Fruit fly (Drosophila melanogaster): Measurements from ENCODE around the gene Or10a.

Gene Or10a

dm6 chrX:11367783-11368509 lies 49.3 kb downstream of the Or10a start, which contains the start of the genes hop and Tim8 (continued):
- TF ChIP-seq CG3838 (GFP tag; optimal IDR thresholded peaks at IDR 0.05) (no peak), CG7839 (tag; optimal IDR thresholded peaks at IDR 0.05) (no peak), Nf-YA (GFP tag; IDR thresholded peaks at IDR 0.05) (no peak), p53 (GFP tag; optimal IDR thresholded peaks at IDR 0.05) (no peak), Med (GFP tag) (peak; percentile 67), sd (tag; optimal IDR thresholded peaks at IDR 0.05) (peak; percentile 82), CG17361 (GFP tag; IDR thresholded peaks at IDR 0.05) (no peak; the same call in 2 of the 3 replicates), grn (GFP tag; optimal IDR thresholded peaks at IDR 0.05) (no peak), CG8281 (tag; optimal IDR thresholded peaks at IDR 0.05) (no peak), CG9727 (GFP tag; optimal IDR thresholded peaks at IDR 0.05) (peak; percentile 3), dmrt99B (tag; optimal IDR thresholded peaks at IDR 0.05) (no peak), dpn (GFP tag; optimal IDR thresholded peaks at IDR 0.05) (no peak), Trl (optimal IDR thresholded peaks at IDR 0.05) (no peak), Trl (GFP tag; optimal IDR thresholded peaks at IDR 0.05) (no peak), chif (GFP tag; optimal IDR thresholded peaks at IDR 0.05) (no peak), klu (GFP tag; IDR thresholded peaks at IDR 0.05) (no peak), shn (GFP tag; optimal IDR thresholded peaks at IDR 0.05) (no peak), tio (GFP tag; optimal IDR thresholded peaks at IDR 0.05) (no peak), pho (GFP tag; optimal IDR thresholded peaks at IDR 0.05) (peak; percentile 2), Rx (GFP tag; IDR thresholded peaks at IDR 0.05) (no peak), CG14965 (GFP tag; optimal IDR thresholded peaks at IDR 0.05; ENCODE audit: borderline replicate concordance) (no peak), disco-r (GFP tag; optimal IDR thresholded peaks at IDR 0.05) (no peak), CG12299 (tag; optimal IDR thresholded peaks at IDR 0.05) (no peak), Ada2b (GFP tag; IDR thresholded peaks at IDR 0.05) (no peak), CG34224 (GFP tag; IDR thresholded peaks at IDR 0.05; ENCODE audit: partially characterized antibody) (peak; percentile 83), CG1602 (GFP tag; optimal IDR thresholded peaks at IDR 0.05) (no peak), Gug (GFP tag; IDR thresholded peaks at IDR 0.05) (no peak), vnd (GFP tag; IDR thresholded peaks at IDR 0.05; ENCODE audit: partially characterized antibody) (peak; percentile 92), CG2129 (GFP tag; IDR thresholded peaks at IDR 0.05; ENCODE audit: partially characterized antibody) (peak; percentile 65), btn (GFP tag; optimal IDR thresholded peaks at IDR 0.05) (no peak), Tbp (GFP tag; optimal IDR thresholded peaks at IDR 0.05) (peak; percentile 69), CG6272 (GFP tag; IDR thresholded peaks at IDR 0.05) (no peak), hkb (optimal IDR thresholded peaks at IDR 0.05) (no peak), hkb (GFP tag; IDR thresholded peaks at IDR 0.05) (no peak), Blimp-1 (GFP tag; optimal IDR thresholded peaks at IDR 0.05) (no peak), bbx (GFP tag; IDR thresholded peaks at IDR 0.05; ENCODE audit: partially characterized antibody) (peak; percentile 86), TFAM (GFP tag; optimal IDR thresholded peaks at IDR 0.05) (no peak), BtbVII (GFP tag; optimal IDR thresholded peaks at IDR 0.05) (no peak), CG2116 (GFP tag; optimal IDR thresholded peaks at IDR 0.05) (peak; percentile 74), CG17186 (GFP tag; optimal IDR thresholded peaks at IDR 0.05) (peak; percentile 50), CG7786 (GFP tag; optimal IDR thresholded peaks at IDR 0.05) (no peak), dmrt11E (tag; optimal IDR thresholded peaks at IDR 0.05) (no peak), ewg (GFP tag; optimal IDR thresholded peaks at IDR 0.05) (no peak), CG2120 (GFP tag; optimal IDR thresholded peaks at IDR 0.05) (no peak), CG9797 (GFP tag; optimal IDR thresholded peaks at IDR 0.05) (peak; percentile 32), Poxn (GFP tag; IDR thresholded peaks at IDR 0.05) (no peak), kay (GFP tag; optimal IDR thresholded peaks at IDR 0.05) (no peak), D19B (GFP tag; optimal IDR thresholded peaks at IDR 0.05) (no peak), CG13775 (GFP tag; optimal IDR thresholded peaks at IDR 0.05) (peak; percentile 4), CG3995 (GFP tag; optimal IDR thresholded peaks at IDR 0.05) (peak; percentile 73), CG4617 (GFP tag; optimal IDR thresholded peaks at IDR 0.05; ENCODE audit: borderline replicate concordance) (peak; percentile 58)
